Fruit fly (Drosophila melanogaster): ENCODE measurements around the gene ko.
A peak's percentile ranks its signal among the peaks of the same experiment; 100 is the strongest.

Gene ko

dm6 chr3L:21056792-21057567 is 74.0 kb downstream of the ko start (continued):
- TF ChIP-seq spab (GFP tag; optimal IDR thresholded peaks at IDR 0.05) (peak; percentile 52), lz (GFP tag; optimal IDR thresholded peaks at IDR 0.05) (peak; percentile 69), dsx (GFP tag; optimal IDR thresholded peaks at IDR 0.05; ENCODE audit: poor library complexity, severe bottlenecking) (no peak), Ets96B (tag; optimal IDR thresholded peaks at IDR 0.05) (peak; percentile 39), cyc (GFP tag; optimal IDR thresholded peaks at IDR 0.05) (peak; percentile 60), dac (GFP tag; optimal IDR thresholded peaks at IDR 0.05) (peak; percentile 5), Hr39 (GFP tag; optimal IDR thresholded peaks at IDR 0.05) (peak; percentile 76), Sox14 (GFP tag; optimal IDR thresholded peaks at IDR 0.05) (peak; percentile 66), pdm3 (GFP tag; optimal IDR thresholded peaks at IDR 0.05) (peak; percentile 73), vri (GFP tag; optimal IDR thresholded peaks at IDR 0.05) (no peak), Sox15 (GFP tag; optimal IDR thresholded peaks at IDR 0.05) (peak; percentile 64), CG8119 (GFP tag; IDR thresholded peaks at IDR 0.05) (no peak), achi (GFP tag; optimal IDR thresholded peaks at IDR 0.05) (peak; percentile 60), svp (GFP tag) (peak; percentile 89), Met (GFP tag; optimal IDR thresholded peaks at IDR 0.05) (peak; percentile 75), fkh (GFP tag; optimal IDR thresholded peaks at IDR 0.05) (no peak), Lpt (GFP tag; optimal IDR thresholded peaks at IDR 0.05) (peak; percentile 23), CG7368 (GFP tag; optimal IDR thresholded peaks at IDR 0.05) (peak; percentile 46), CG11902 (GFP tag; optimal IDR thresholded peaks at IDR 0.05) (peak; percentile 51), CG31627 (GFP tag; optimal IDR thresholded peaks at IDR 0.05) (peak; percentile 77), CG16779 (tag; optimal IDR thresholded peaks at IDR 0.05) (peak; percentile 26), CG8319 (GFP tag; optimal IDR thresholded peaks at IDR 0.05) (peak; percentile 55), CG8632 (GFP tag; optimal IDR thresholded peaks at IDR 0.05) (peak; percentile 56), CG11294 (GFP tag; IDR thresholded peaks at IDR 0.05) (peak; percentile 16; the same call in 1 of the 2 replicates), CG1621 (tag; optimal IDR thresholded peaks at IDR 0.05) (no peak), CG6792 (GFP tag; optimal IDR thresholded peaks at IDR 0.05) (peak; percentile 60), CG3919 (GFP tag; optimal IDR thresholded peaks at IDR 0.05) (peak; percentile 63), CG3032 (tag; optimal IDR thresholded peaks at IDR 0.05) (peak; percentile 33)

dm6 chr3L:21056290-21056689 is 74.7 kb downstream of the ko start:
- TF ChIP-seq Eip93F (GFP tag; optimal IDR thresholded peaks at IDR 0.05) (no peak), Eip78C (GFP tag) (peak; percentile 78), CG4318 (GFP tag; optimal IDR thresholded peaks at IDR 0.05) (peak; percentile 66), pdm3 (GFP tag; optimal IDR thresholded peaks at IDR 0.05) (peak; percentile 56), CG6276 (GFP tag; optimal IDR thresholded peaks at IDR 0.05) (peak; percentile 53), CG6792 (GFP tag; optimal IDR thresholded peaks at IDR 0.05) (peak; percentile 34), Lpt (GFP tag; optimal IDR thresholded peaks at IDR 0.05) (peak; percentile 21), salr (GFP tag; optimal IDR thresholded peaks at IDR 0.05) (peak in 1 of 2 experiments; percentile 16), CG11294 (GFP tag; IDR thresholded peaks at IDR 0.05) (no peak), CG3919 (GFP tag; optimal IDR thresholded peaks at IDR 0.05) (peak; percentile 39), CG8632 (GFP tag; optimal IDR thresholded peaks at IDR 0.05) (peak; percentile 31), Hr39 (GFP tag; optimal IDR thresholded peaks at IDR 0.05) (no peak), OdsH (GFP tag; optimal IDR thresholded peaks at IDR 0.05) (peak; percentile 44), CG10631 (GFP tag; optimal IDR thresholded peaks at IDR 0.05) (peak; percentile 40), spab (GFP tag; optimal IDR thresholded peaks at IDR 0.05) (peak; percentile 5), CG11762 (GFP tag; optimal IDR thresholded peaks at IDR 0.05; ENCODE audit: insufficient read depth) (peak; percentile 11), CG32006 (GFP tag; optimal IDR thresholded peaks at IDR 0.05) (peak; percentile 75), CG8319 (GFP tag; optimal IDR thresholded peaks at IDR 0.05) (no peak), CG6163 (GFP tag; IDR thresholded peaks at IDR 0.05) (no peak; the same call in 2 of the 3 replicates), acj6 (GFP tag; optimal IDR thresholded peaks at IDR 0.05) (peak; percentile 21), net (GFP tag; optimal IDR thresholded peaks at IDR 0.05) (peak; percentile 40), cyc (GFP tag; optimal IDR thresholded peaks at IDR 0.05) (no peak), Eip75B (GFP tag; optimal IDR thresholded peaks at IDR 0.05) (no peak), Met (GFP tag; optimal IDR thresholded peaks at IDR 0.05) (peak; percentile 4), CG15336 (GFP tag; IDR thresholded peaks at IDR 0.05) (peak; percentile 11; the same call in 1 of the 2 replicates), Ets96B (tag; optimal IDR thresholded peaks at IDR 0.05) (peak; percentile 38), CG10669 (GFP tag; optimal IDR thresholded peaks at IDR 0.05) (peak; percentile 25), eg (GFP tag; IDR thresholded peaks at IDR 0.05) (peak; percentile 32; the same call in 1 of the 3 replicates), Hr4 (GFP tag; optimal IDR thresholded peaks at IDR 0.05) (peak; percentile 48), CG6808 (GFP tag; optimal IDR thresholded peaks at IDR 0.05) (peak; percentile 35), CG7368 (GFP tag; optimal IDR thresholded peaks at IDR 0.05) (no peak), Sox14 (GFP tag; optimal IDR thresholded peaks at IDR 0.05) (peak; percentile 2), fd85E (GFP tag; optimal IDR thresholded peaks at IDR 0.05) (no peak)
